Fruit fly (Drosophila melanogaster) whole organism, prepupa: ENCODE measurements around the gene CG31464.
A peak's percentile ranks its signal among the peaks of the same experiment; 100 is the strongest.

Source experiments
- CG11762 ChIP-seq: fragments of 200-800 bp; sonication (Bioruptor generic); optimal IDR thresholded peaks from 3 replicates; lab custom pipeline; 2016; ENCODE audit warnings: missing biosample characterization, missing genetic modification characterization; ENCODE audit not compliant: insufficient read depth
- CG1621 ChIP-seq: fragments of 200-800 bp; sonication (Bioruptor generic); optimal IDR thresholded peaks from 3 replicates; lab custom pipeline; 2018; ENCODE audit warnings: missing biosample characterization, mild to moderate bottlenecking, missing genetic modification characterization
- CG3919 ChIP-seq: fragments of 200-800 bp; sonication (Bioruptor generic); optimal IDR thresholded peaks from 3 replicates; lab custom pipeline; 2016; ENCODE audit warnings: missing biosample characterization, missing genetic modification characterization
- CG4318 ChIP-seq: fragments of 200-800 bp; sonication (Bioruptor generic); optimal IDR thresholded peaks from 3 replicates; lab custom pipeline; 2017; ENCODE audit warnings: missing biosample characterization, mild to moderate bottlenecking, missing genetic modification characterization
- CG6163 ChIP-seq: fragments of 200-800 bp; sonication (Bioruptor generic); IDR thresholded peaks from 3 replicates; pipeline ENCODE4 v1.3.6; 2022; ENCODE audit warnings: missing biosample characterization, missing genetic modification characterization
- Eip78C ChIP-seq: fragments of 200-800 bp; sonication (Bioruptor generic); peaks from one replicate; lab custom pipeline; 2016; ENCODE audit warnings: missing biosample characterization, missing genetic modification characterization
- Ets21C ChIP-seq: fragments of 200-800 bp; sonication (Bioruptor generic); optimal IDR thresholded peaks from 3 replicates; lab custom pipeline; 2016; ENCODE audit warnings: missing biosample characterization, missing genetic modification characterization
- Hr39 ChIP-seq: fragments of 200-800 bp; sonication (Bioruptor generic); optimal IDR thresholded peaks from 2 replicates; lab custom pipeline; 2016; ENCODE audit warnings: missing biosample characterization, missing genetic modification characterization
- Met ChIP-seq: fragments of 200-800 bp; sonication (Bioruptor generic); optimal IDR thresholded peaks from 3 replicates; lab custom pipeline; 2016; ENCODE audit warnings: missing biosample characterization, missing genetic modification characterization
- cyc ChIP-seq: fragments of 200-800 bp; sonication (Bioruptor generic); optimal IDR thresholded peaks from 3 replicates; lab custom pipeline; 2016; ENCODE audit warnings: missing biosample characterization, missing genetic modification characterization
- eg ChIP-seq: fragments of 200-800 bp; sonication (Bioruptor generic); IDR thresholded peaks from 3 replicates; pipeline ENCODE4 v1.3.6; 2022; ENCODE audit warnings: missing biosample characterization, missing genetic modification characterization
- fkh ChIP-seq: fragments of 200-800 bp; sonication (Bioruptor generic); optimal IDR thresholded peaks from 3 replicates; lab custom pipeline; 2017; ENCODE audit warnings: missing biosample characterization, mild to moderate bottlenecking, missing genetic modification characterization, moderate library complexity
- spab ChIP-seq: fragments of 200-800 bp; sonication (Bioruptor generic); optimal IDR thresholded peaks from 2 replicates; lab custom pipeline; 2017; ENCODE audit warnings: missing biosample characterization, mild to moderate bottlenecking, missing genetic modification characterization, missing genetic modification reagents

- TF ChIP-seq CG4318 (GFP tag; lab: Kevin White, UChicago) (no peak), CG11762 (no peak), Ets21C (no peak), cyc (GFP tag; lab: Kevin White, UChicago) (no peak), Hr39 (no peak), Met (GFP tag; lab: Kevin White, UChicago) (no peak), spab (no peak), CG3919 (no peak), Eip78C (GFP tag; lab: Kevin White, UChicago) (no peak), fkh (GFP tag; lab: Kevin White, UChicago) (peak; percentile 33), eg (no peak), CG1621 (tag; lab: Kevin White, UChicago) (no peak), CG6163 (no peak)
Observed at dm6 chr3R:8326884-8327283, 35.8 kb downstream of the CG31464 start.
